Fruit fly (Drosophila melanogaster) whole organism, pupa: ENCODE data around the gene Klp64D.

ENCODE experiments used
- CG10348 ChIP-seq: fragments of 200-800 bp; sonication (Bioruptor generic); IDR thresholded peaks from 2 replicates; pipeline ENCODE4 v1.3.6; 2022; ENCODE audit warnings: missing biosample characterization, missing genetic modification characterization
- CG12605 ChIP-seq: fragments of 200-800 bp; sonication (Bioruptor generic); IDR thresholded peaks from 2 replicates; pipeline ENCODE4 v1.3.6; 2022; ENCODE audit warnings: missing biosample characterization, missing genetic modification characterization
- CG13204 ChIP-seq: fragments of 200-800 bp; sonication (Bioruptor generic); optimal IDR thresholded peaks from 2 replicates; lab custom pipeline; 2018; ENCODE audit warnings: missing biosample characterization, mild to moderate bottlenecking, missing genetic modification characterization, moderate library complexity
- CG14655 ChIP-seq: fragments of 200-800 bp; sonication (Bioruptor generic); optimal IDR thresholded peaks from 3 replicates; lab custom pipeline; 2017; ENCODE audit warnings: mild to moderate bottlenecking, missing biosample characterization, missing genetic modification reagents, missing genetic modification characterization
- CG15710 ChIP-seq: fragments of 200-800 bp; sonication (Bioruptor generic); optimal IDR thresholded peaks from 2 replicates; lab custom pipeline; 2018; ENCODE audit warnings: missing biosample characterization, mild to moderate bottlenecking, missing genetic modification characterization, moderate library complexity
- CG17806 ChIP-seq: fragments of 200-800 bp; sonication (Bioruptor generic); optimal IDR thresholded peaks from 2 replicates; lab custom pipeline; 2018; ENCODE audit warnings: missing biosample characterization, mild to moderate bottlenecking, missing genetic modification characterization, moderate library complexity
- CG34367 ChIP-seq: fragments of 200-800 bp; sonication (Bioruptor generic); optimal IDR thresholded peaks from 2 replicates; lab custom pipeline; 2018; ENCODE audit warnings: missing biosample characterization, mild to moderate bottlenecking, missing genetic modification characterization
- CG4496 ChIP-seq: fragments of 200-800 bp; sonication (Bioruptor generic); IDR thresholded peaks from 3 replicates; pipeline ENCODE4 v1.3.6; 2022; ENCODE audit warnings: missing biosample characterization, missing genetic modification characterization
- CG8159 ChIP-seq: fragments of 200-800 bp; sonication (Bioruptor generic); optimal IDR thresholded peaks from 3 replicates; lab custom pipeline; 2018; ENCODE audit warnings: missing biosample characterization, mild to moderate bottlenecking, missing genetic modification characterization, moderate library complexity
- CG8301 ChIP-seq: fragments of 200-800 bp; sonication (Bioruptor generic); optimal IDR thresholded peaks from 2 replicates; lab custom pipeline; 2018; ENCODE audit warnings: missing biosample characterization, mild to moderate bottlenecking, missing genetic modification characterization
- CG9948 ChIP-seq: fragments of 200-800 bp; sonication (Bioruptor generic); optimal IDR thresholded peaks from 2 replicates; lab custom pipeline; 2018; ENCODE audit warnings: missing biosample characterization, mild to moderate bottlenecking, missing genetic modification characterization, moderate library complexity
- EcR ChIP-seq: fragments of 200-800 bp; sonication (Bioruptor generic); optimal IDR thresholded peaks from 3 replicates; lab custom pipeline; 2019; ENCODE audit warnings: missing biosample characterization, missing genetic modification characterization, mild to moderate bottlenecking, moderate library complexity, missing genetic modification reagents
- Pif1A ChIP-seq: fragments of 200-800 bp; sonication (Bioruptor generic); optimal IDR thresholded peaks from 3 replicates; lab custom pipeline; 2016; ENCODE audit warnings: missing biosample characterization, missing genetic modification characterization
- gl ChIP-seq: fragments of 200-800 bp; sonication (Bioruptor generic); optimal IDR thresholded peaks from 2 replicates; lab custom pipeline; 2018; ENCODE audit warnings: missing biosample characterization, mild to moderate bottlenecking, missing genetic modification characterization

dm6 chr3L:5354472-5354871 lies 4.7 kb downstream of the Klp64D start:
- TF ChIP-seq CG10348 (GFP tag; lab: Robert Waterston, UW) (no peak), CG8159 (no peak), CG8301 (tag; lab: Kevin White, UChicago) (no peak), CG9948 (tag; lab: Kevin White, UChicago) (no peak), CG12605 (GFP tag; lab: Robert Waterston, UW) (no peak), Pif1A (GFP tag; lab: Kevin White, UChicago) (no peak), CG15710 (tag; lab: Kevin White, UChicago) (no peak), CG17806 (tag; lab: Kevin White, UChicago) (no peak), CG34367 (tag; lab: Kevin White, UChicago) (no peak), CG4496 (GFP tag; lab: Robert Waterston, UW) (no peak), EcR (GFP tag; lab: Kevin White, UChicago) (no peak), CG14655 (no peak), gl (tag; lab: Kevin White, UChicago) (no peak), CG13204 (GFP tag; lab: Kevin White, UChicago) (no peak)
